Worm (Caenorhabditis elegans) whole organism, L1 larva: ENCODE results near the gene C38C3.4.

Experiments used
- ceh-8 ChIP-seq: fragments of 200-800 bp; sonication (Bioruptor generic); optimal IDR thresholded peaks from 2 replicates; lab custom pipeline; 2018; ENCODE audit warnings: mild to moderate bottlenecking, missing genetic modification characterization, moderate library complexity, missing compliant biosample characterization
- ces-1 ChIP-seq: fragments of 150-350 bp; optimal IDR thresholded peaks from 2 replicates; lab custom pipeline; 2014; ENCODE audit warnings: missing biosample characterization, missing genetic modification reagents, missing genetic modification characterization
- elt-2 ChIP-seq: sonication (generic microtip); optimal IDR thresholded peaks from 2 replicates; lab custom pipeline; 2016; ENCODE audit warnings: missing genetic modification characterization, mild to moderate bottlenecking, inconsistent platforms, missing compliant biosample characterization, missing genetic modification reagents
- elt-3 ChIP-seq, 6 experiments: fragments of 150-350 bp in 1 of 6; sonication (generic microtip); optimal IDR thresholded peaks; 2 replicates each; lab custom pipeline; 2017 to 2018; ENCODE audit warnings: missing biosample characterization in 6 of 6, missing genetic modification characterization in 6 of 6, inconsistent platforms in 1 of 6
- nhr-12 ChIP-seq: sonication (generic microtip); optimal IDR thresholded peaks from 2 replicates; lab custom pipeline; 2017; ENCODE audit warnings: missing biosample characterization, missing genetic modification characterization
- nhr-237 ChIP-seq: fragments of 150-350 bp; optimal IDR thresholded peaks from 2 replicates; lab custom pipeline; 2014; ENCODE audit warnings: missing biosample characterization, missing genetic modification characterization
- nhr-28 ChIP-seq: fragments of 150-350 bp; optimal IDR thresholded peaks from 2 replicates; lab custom pipeline; 2014; ENCODE audit warnings: missing biosample characterization, missing genetic modification characterization
- skn-1 ChIP-seq: fragments of 150-350 bp; optimal IDR thresholded peaks from 2 replicates; lab custom pipeline; 2014; ENCODE audit warnings: missing biosample characterization, missing genetic modification characterization
- sup-37 ChIP-seq: fragments of 200-800 bp; sonication (Bioruptor generic); optimal IDR thresholded peaks from 2 replicates; lab custom pipeline; 2018; ENCODE audit warnings: mild to moderate bottlenecking, missing genetic modification characterization, missing compliant biosample characterization
- tbx-2 ChIP-seq: sonication (generic microtip); optimal IDR thresholded peaks from 2 replicates; lab custom pipeline; 2016; ENCODE audit warnings: missing genetic modification characterization, missing compliant biosample characterization
- unc-62 ChIP-seq: fragments of 150-350 bp; optimal IDR thresholded peaks from 2 replicates; lab custom pipeline; 2014; ENCODE audit warnings: missing biosample characterization, missing genetic modification reagents, missing genetic modification characterization
- zag-1 ChIP-seq: fragments of 150-350 bp; optimal IDR thresholded peaks from 2 replicates; lab custom pipeline; 2014; ENCODE audit warnings: missing biosample characterization, missing genetic modification characterization
- zip-4 ChIP-seq: fragments of 200-800 bp; sonication (Bioruptor generic); optimal IDR thresholded peaks from 2 replicates; lab custom pipeline; 2018; ENCODE audit warnings: mild to moderate bottlenecking, missing genetic modification characterization, moderate library complexity, missing compliant biosample characterization
- ztf-4 ChIP-seq: fragments of 150-350 bp; optimal IDR thresholded peaks from 2 replicates; lab custom pipeline; 2014; ENCODE audit warnings: missing biosample characterization, missing genetic modification characterization

DNA sequence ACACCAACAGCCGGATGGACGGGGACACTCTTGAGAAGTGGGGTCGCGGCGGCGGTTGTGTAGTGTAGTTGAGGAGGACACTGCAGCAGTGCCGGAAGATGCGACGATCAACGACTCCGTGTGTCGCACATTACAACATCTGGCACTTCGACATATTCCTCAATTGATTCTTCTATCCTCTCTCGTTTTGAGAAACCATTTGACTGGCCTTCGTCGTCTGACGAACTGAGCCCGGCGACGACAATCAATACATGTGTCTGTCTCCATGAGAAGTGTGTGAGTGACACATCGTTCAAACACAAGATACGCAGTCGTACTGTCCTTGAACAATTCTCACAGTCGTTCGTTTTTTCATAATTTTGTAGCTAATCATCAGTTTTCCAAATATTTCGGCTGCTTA is 9.3 kb upstream of the C38C3.4 start:
- no peak for TF ChIP-seq nhr-12 (tag; lab: Kevin White, UChicago)
- no peak for TF ChIP-seq nhr-28 (tag; lab: Kevin White, UChicago)
- no peak for TF ChIP-seq elt-3 (tag; optimal IDR thresholded peaks at IDR 0.05; lab: Kevin White, UChicago)
- TF ChIP-seq zip-4 (GFP tag; lab: Kevin White, UChicago) = no peak
- TF ChIP-seq ces-1 (GFP tag; lab: Kevin White, UChicago) = no peak
- no peak for TF ChIP-seq zag-1
- TF ChIP-seq ceh-8 (GFP tag; lab: Kevin White, UChicago) = no peak
- no peak for TF ChIP-seq sup-37 (GFP tag; lab: Kevin White, UChicago)
- TF ChIP-seq nhr-237 = no peak
- TF ChIP-seq unc-62 (GFP tag; lab: Kevin White, UChicago) = no peak
- no peak for TF ChIP-seq ztf-4 (tag; lab: Kevin White, UChicago)
- no peak for TF ChIP-seq skn-1
- no peak for TF ChIP-seq tbx-2
- no peak for TF ChIP-seq elt-2 (tag; lab: Kevin White, UChicago)
